Worm (Caenorhabditis elegans): ENCODE data around the gene srd-55.
A peak's percentile ranks its signal among the peaks of the same experiment; 100 is the strongest.

The srd-55 gene

ce11 chrII:7397273-7397840 lies 10.9 kb upstream of the srd-55 start (continued):
- peak; percentile 8 for TF ChIP-seq nhr-90 (tag; optimal IDR thresholded peaks at IDR 0.05; ENCODE audit: poor library complexity)
- peak; percentile 0 for TF ChIP-seq blmp-1 (tag; optimal IDR thresholded peaks at IDR 0.05)
- peak in 2 of 3 experiments; percentile 40 to 49 for TF ChIP-seq dpl-1 (GFP tag; optimal IDR thresholded peaks at IDR 0.05)

ce11 chrII:7398712-7399111 lies 9.6 kb upstream of the srd-55 start, which contains the start of gene C07D10.1:
C07D10.1 (plus strand) TSS chrII:7399012.
- TF ChIP-seq hpl-2 (GFP tag; optimal IDR thresholded peaks at IDR 0.05), result no peak
- no peak for TF ChIP-seq nhr-11 (tag; optimal IDR thresholded peaks at IDR 0.05)
- TF ChIP-seq nhr-77 (tag; optimal IDR thresholded peaks at IDR 0.05), result no peak
- TF ChIP-seq tlp-1 (tag; optimal IDR thresholded peaks at IDR 0.05), result no peak
- no peak for TF ChIP-seq ets-5 (GFP tag; IDR thresholded peaks at IDR 0.05)
- no peak for TF ChIP-seq nhr-71 (tag; optimal IDR thresholded peaks at IDR 0.05)
- TF ChIP-seq nhr-76 (tag; optimal IDR thresholded peaks at IDR 0.05), result no peak
- no peak for TF ChIP-seq unc-30 (tag; optimal IDR thresholded peaks at IDR 0.05)
- TF ChIP-seq grh-1 (GFP tag; IDR thresholded peaks at IDR 0.05), result no peak
- TF ChIP-seq nhr-47 (tag; optimal IDR thresholded peaks at IDR 0.05), result no peak
- no peak for TF ChIP-seq lsy-2 (tag; optimal IDR thresholded peaks at IDR 0.05)
- TF ChIP-seq elt-2 (tag; optimal IDR thresholded peaks at IDR 0.05), result no peak
- no peak for TF ChIP-seq aly-2 (tag; optimal IDR thresholded peaks at IDR 0.05)
- no peak for TF ChIP-seq nhr-12 (tag; optimal IDR thresholded peaks at IDR 0.05)
- TF ChIP-seq nhr-237 (tag; optimal IDR thresholded peaks at IDR 0.05), result no peak
- TF ChIP-seq C04F5.9 (tag; optimal IDR thresholded peaks at IDR 0.05), result no peak
- TF ChIP-seq efl-3 (GFP tag; optimal IDR thresholded peaks at IDR 0.05), result no peak
- no peak for TF ChIP-seq ceh-63 (GFP tag; optimal IDR thresholded peaks at IDR 0.05)

DNA sequence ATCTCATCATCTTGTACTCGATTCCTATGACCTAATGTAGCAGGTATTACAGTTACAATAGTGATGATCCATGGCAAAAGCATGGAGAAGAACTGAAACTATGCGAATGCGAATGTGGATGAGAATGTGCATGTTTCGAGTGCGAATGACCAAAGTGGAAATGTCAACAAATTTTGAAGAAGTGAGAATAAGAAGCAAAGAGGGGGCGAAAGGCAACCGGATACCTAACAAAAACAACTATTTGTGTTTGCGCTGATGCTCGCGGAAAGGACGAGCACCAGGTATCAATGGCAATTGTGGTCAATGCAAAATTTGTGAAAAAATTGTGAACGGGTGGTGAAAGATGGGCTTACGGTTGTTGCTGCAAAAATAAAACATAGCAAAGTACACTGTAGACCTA lies 5.7 kb upstream of the srd-55 start, which contains the start of gene nas-7:
TSS of gene nas-7 (minus strand) at position 101 of the 400 bp plus-strand sequence.
- TF ChIP-seq ceh-63 (GFP tag; optimal IDR thresholded peaks at IDR 0.05), result no peak

- TF ChIP-seq hpl-2 (GFP tag; optimal IDR thresholded peaks at IDR 0.05), result no peak
- no peak for TF ChIP-seq nhr-28 (tag; optimal IDR thresholded peaks at IDR 0.05)
- no peak for TF ChIP-seq irx-1 (tag; optimal IDR thresholded peaks at IDR 0.05)
- peak; percentile 16 for TF ChIP-seq blmp-1 (tag; optimal IDR thresholded peaks at IDR 0.05)
- no peak for TF ChIP-seq lin-35 (GFP tag; optimal IDR thresholded peaks at IDR 0.05)
- TF ChIP-seq nhr-76 (tag; optimal IDR thresholded peaks at IDR 0.05), result no peak
- no peak for TF ChIP-seq efl-1 (optimal IDR thresholded peaks at IDR 0.05)
- peak in 1 of 2 experiments; percentile 69 for TF ChIP-seq efl-1 (GFP tag; optimal IDR thresholded peaks at IDR 0.05 in 1 of 2)
- no peak for TF ChIP-seq pag-3 (tag; optimal IDR thresholded peaks at IDR 0.05; ENCODE audit: borderline replicate concordance, insufficient read depth)
- no peak for TF ChIP-seq mep-1 (tag; optimal IDR thresholded peaks at IDR 0.05)
- TF ChIP-seq alr-1 (tag; optimal IDR thresholded peaks at IDR 0.05; ENCODE audit: borderline replicate concordance), result no peak
- TF ChIP-seq lin-13 (GFP tag; optimal IDR thresholded peaks at IDR 0.05), result no peak
- TF ChIP-seq efl-3 (GFP tag; optimal IDR thresholded peaks at IDR 0.05), result no peak
- no peak for TF ChIP-seq unc-98 (GFP tag; IDR thresholded peaks at IDR 0.05)
- no peak for TF ChIP-seq ztf-4 (tag; optimal IDR thresholded peaks at IDR 0.05)
- TF ChIP-seq egl-27 (tag; optimal IDR thresholded peaks at IDR 0.05), result no peak
- TF ChIP-seq ceh-90 (tag; optimal IDR thresholded peaks at IDR 0.05), result no peak
These were observed 4.3 kb upstream of the srd-55 start for ce11 chrII:7404001-7404400.

- peak; percentile 88 for TF ChIP-seq nhr-85 (tag)
- TF ChIP-seq sup-37 (GFP tag; optimal IDR thresholded peaks at IDR 0.05), result no peak
- peak; percentile 75 for TF ChIP-seq lin-14 (GFP tag; optimal IDR thresholded peaks at IDR 0.05)
- no peak for TF ChIP-seq F16B12.6 (tag; optimal IDR thresholded peaks at IDR 0.05)
- no peak for TF ChIP-seq fos-1 (tag; optimal IDR thresholded peaks at IDR 0.05)
- no peak for TF ChIP-seq pax-3 (tag; optimal IDR thresholded peaks at IDR 0.05)
- no peak for TF ChIP-seq ceh-90 (tag; optimal IDR thresholded peaks at IDR 0.05)
- TF ChIP-seq vab-15 (tag; optimal IDR thresholded peaks at IDR 0.05), result no peak
- no peak for TF ChIP-seq nhr-237 (tag; optimal IDR thresholded peaks at IDR 0.05)
- no peak for TF ChIP-seq efl-1 (optimal IDR thresholded peaks at IDR 0.05)
- no peak for TF ChIP-seq efl-1 (GFP tag; optimal IDR thresholded peaks at IDR 0.05 in 1 of 2)
- TF ChIP-seq unc-98 (GFP tag; IDR thresholded peaks at IDR 0.05), result no peak
- TF ChIP-seq nhr-90 (tag; optimal IDR thresholded peaks at IDR 0.05; ENCODE audit: poor library complexity), result no peak
- TF ChIP-seq mab-9 (GFP tag; IDR thresholded peaks at IDR 0.05), result no peak
- no peak for TF ChIP-seq hlh-4 (tag; optimal IDR thresholded peaks at IDR 0.05)
- TF ChIP-seq ceh-82 (tag; optimal IDR thresholded peaks at IDR 0.05), result no peak
- no peak for TF ChIP-seq egl-27 (tag; optimal IDR thresholded peaks at IDR 0.05)
- no peak for TF ChIP-seq unc-30 (tag; optimal IDR thresholded peaks at IDR 0.05)
- peak in 1 of 2 experiments; percentile 16 for TF ChIP-seq lsy-2 (tag; optimal IDR thresholded peaks at IDR 0.05)
- TF ChIP-seq sox-4 (tag; optimal IDR thresholded peaks at IDR 0.05), result no peak
These were observed 3.0 kb upstream of the srd-55 start for ce11 chrII:7405262-7405661.
